Worm (Caenorhabditis elegans) whole organism, mixed stage, embryonic: Measurements from ENCODE around the gene cnc-2.

Experiments
- M03D4.4 ChIP-seq: sonication (generic microtip); optimal IDR thresholded peaks from 2 replicates; lab custom pipeline; 2017; ENCODE audit warnings: mild to moderate bottlenecking, missing genetic modification characterization, missing compliant biosample characterization
- bed-3 ChIP-seq: fragments of 200-800 bp; sonication (Bioruptor generic); optimal IDR thresholded peaks from 3 replicates; lab custom pipeline; 2018; ENCODE audit warnings: mild to moderate bottlenecking, missing genetic modification characterization, moderate library complexity, missing compliant biosample characterization
- blmp-1 ChIP-seq: fragments of 150-350 bp; optimal IDR thresholded peaks from 2 replicates; lab custom pipeline; 2014; ENCODE audit warnings: missing biosample characterization, missing genetic modification characterization
- ceh-39 ChIP-seq: fragments of 150-350 bp; optimal IDR thresholded peaks from 2 replicates; lab custom pipeline; 2014; ENCODE audit warnings: missing biosample characterization, missing genetic modification characterization
- ceh-43 ChIP-seq: fragments of 200-800 bp; sonication (Bioruptor generic); optimal IDR thresholded peaks from 2 replicates; lab custom pipeline; 2018; ENCODE audit warnings: mild to moderate bottlenecking, missing genetic modification characterization, moderate library complexity, missing compliant biosample characterization
- ceh-83 ChIP-seq: fragments of 200-800 bp; sonication (Bioruptor generic); optimal IDR thresholded peaks from 2 replicates; lab custom pipeline; 2018; ENCODE audit warnings: mild to moderate bottlenecking, missing genetic modification characterization, missing compliant biosample characterization
- ces-1 ChIP-seq: fragments of 150-350 bp; optimal IDR thresholded peaks from 2 replicates; lab custom pipeline; 2014; ENCODE audit warnings: missing biosample characterization, missing genetic modification reagents, missing genetic modification characterization
- cnd-1 ChIP-seq: fragments of 200-800 bp; sonication (Bioruptor generic); optimal IDR thresholded peaks from 2 replicates; lab custom pipeline; 2018; ENCODE audit warnings: mild to moderate bottlenecking, missing genetic modification characterization, missing compliant biosample characterization
- drap-1 ChIP-seq: fragments of 200-800 bp; sonication (Bioruptor generic); optimal IDR thresholded peaks from 3 replicates; lab custom pipeline; 2018; ENCODE audit warnings: mild to moderate bottlenecking, missing genetic modification characterization, missing compliant biosample characterization
- elt-3 ChIP-seq: fragments of 150-350 bp; optimal IDR thresholded peaks from 2 replicates; lab custom pipeline; 2014; ENCODE audit warnings: missing biosample characterization, missing genetic modification characterization
- flh-1 ChIP-seq: fragments of 200-800 bp; sonication (Bioruptor generic); optimal IDR thresholded peaks from 2 replicates; lab custom pipeline; 2018; ENCODE audit warnings: mild to moderate bottlenecking, missing genetic modification characterization, moderate library complexity, missing compliant biosample characterization
- ham-2 ChIP-seq: fragments of 200-800 bp; sonication (Bioruptor generic); optimal IDR thresholded peaks from 2 replicates; lab custom pipeline; 2018; ENCODE audit warnings: mild to moderate bottlenecking, missing genetic modification characterization, missing compliant biosample characterization
- hlh-1 ChIP-seq: fragments of 150-350 bp; optimal IDR thresholded peaks from 2 replicates; lab custom pipeline; 2014; ENCODE audit warnings: missing biosample characterization, missing genetic modification reagents, missing genetic modification characterization
- lin-13 ChIP-seq: fragments of 150-350 bp; optimal IDR thresholded peaks from 2 replicates; lab custom pipeline; 2014; ENCODE audit warnings: missing biosample characterization, missing genetic modification characterization
- lin-32 ChIP-seq: fragments of 200-800 bp; sonication (Bioruptor generic); optimal IDR thresholded peaks from 2 replicates; lab custom pipeline; 2018; ENCODE audit warnings: mild to moderate bottlenecking, missing genetic modification characterization, missing compliant biosample characterization
- lsy-2 ChIP-seq: fragments of 150-350 bp; optimal IDR thresholded peaks from 2 replicates; lab custom pipeline; 2014; ENCODE audit warnings: missing biosample characterization, missing genetic modification characterization
- mab-5 ChIP-seq: fragments of 150-350 bp; optimal IDR thresholded peaks from 2 replicates; lab custom pipeline; 2014; ENCODE audit warnings: missing biosample characterization, missing genetic modification characterization
- mls-2 ChIP-seq: sonication (generic microtip); optimal IDR thresholded peaks from 2 replicates; lab custom pipeline; 2016; ENCODE audit warnings: mild to moderate bottlenecking, missing genetic modification characterization, moderate library complexity, missing compliant biosample characterization
- nhr-12 ChIP-seq: fragments of 150-350 bp; optimal IDR thresholded peaks from 2 replicates; lab custom pipeline; 2014; ENCODE audit warnings: missing biosample characterization, missing genetic modification characterization
- nhr-2 ChIP-seq: fragments of 150-350 bp; optimal IDR thresholded peaks from 2 replicates; lab custom pipeline; 2014; ENCODE audit warnings: missing biosample characterization, missing genetic modification characterization
- nhr-28 ChIP-seq: fragments of 150-350 bp; optimal IDR thresholded peaks from 2 replicates; lab custom pipeline; 2014; ENCODE audit warnings: missing biosample characterization, missing genetic modification characterization
- pha-4 ChIP-seq: fragments of 150-350 bp; optimal IDR thresholded peaks from 2 replicates; lab custom pipeline; 2018; ENCODE audit warnings: missing biosample characterization, missing genetic modification reagents, missing genetic modification characterization
- sem-2 ChIP-seq: fragments of 200-800 bp; sonication (Bioruptor generic); optimal IDR thresholded peaks from 2 replicates; lab custom pipeline; 2018; ENCODE audit warnings: mild to moderate bottlenecking, missing genetic modification characterization, missing compliant biosample characterization
- snpc-4 ChIP-seq: fragments of 150-350 bp; optimal IDR thresholded peaks from 2 replicates; lab custom pipeline; 2014; ENCODE audit warnings: missing biosample characterization, missing genetic modification characterization
- sptf-1 ChIP-seq: sonication (generic microtip); optimal IDR thresholded peaks from 2 replicates; lab custom pipeline; 2017; ENCODE audit warnings: mild to moderate bottlenecking, missing genetic modification characterization, moderate library complexity, missing compliant biosample characterization
- tbx-8 ChIP-seq: fragments of 200-800 bp; sonication (Bioruptor generic); optimal IDR thresholded peaks from 2 replicates; lab custom pipeline; 2018; ENCODE audit warnings: mild to moderate bottlenecking, missing genetic modification characterization, moderate library complexity, missing compliant biosample characterization
- unc-120 ChIP-seq: sonication (generic microtip); optimal IDR thresholded peaks from 2 replicates; lab custom pipeline; 2017; ENCODE audit warnings: missing genetic modification characterization, missing compliant biosample characterization; ENCODE audit not compliant: poor library complexity, severe bottlenecking
- unc-39 ChIP-seq: fragments of 150-350 bp; optimal IDR thresholded peaks from 2 replicates; lab custom pipeline; 2014; ENCODE audit warnings: missing biosample characterization, missing genetic modification characterization
- unc-62 ChIP-seq: fragments of 150-350 bp; optimal IDR thresholded peaks from 2 replicates; lab custom pipeline; 2014; ENCODE audit warnings: missing biosample characterization, missing genetic modification reagents, missing genetic modification characterization
- zip-8 ChIP-seq: fragments of 150-350 bp; optimal IDR thresholded peaks from 2 replicates; lab custom pipeline; 2014; ENCODE audit warnings: missing biosample characterization, missing genetic modification characterization
- ztf-11 ChIP-seq: fragments of 150-350 bp; optimal IDR thresholded peaks from 2 replicates; lab custom pipeline; 2014; ENCODE audit warnings: missing biosample characterization, missing genetic modification characterization

cnc-2 gene

ce11 chrV:1423338-1423737, 26.6 kb downstream of the cnc-2 start:
- TF ChIP-seq sptf-1 (tag; lab: Kevin White, UChicago) (peak; percentile 44), mls-2 (no peak), ham-2 (GFP tag; lab: Kevin White, UChicago) (peak; percentile 9), ceh-39 (tag; lab: Kevin White, UChicago) (no peak), lin-13 (tag; lab: Kevin White, UChicago) (no peak), pha-4 (no peak)

- peak; percentile 55 for TF ChIP-seq ces-1 (GFP tag; lab: Kevin White, UChicago)
- TF ChIP-seq unc-39 (tag; lab: Kevin White, UChicago) = no peak
- no peak for TF ChIP-seq cnd-1 (tag; lab: Kevin White, UChicago)
Observed at ce11 chrV:1422269-1422668, 27.7 kb downstream of the cnc-2 start.

ce11 chrV:1416154-1416553, 33.8 kb downstream of the cnc-2 start:
- TF ChIP-seq tbx-8 (no peak), nhr-28 (tag; lab: Kevin White, UChicago) (no peak), ceh-83 (GFP tag; lab: Kevin White, UChicago) (no peak), sem-2 (GFP tag; lab: Kevin White, UChicago) (no peak), drap-1 (GFP tag; lab: Kevin White, UChicago) (no peak), bed-3 (GFP tag; lab: Kevin White, UChicago) (no peak), ztf-11 (tag; lab: Kevin White, UChicago) (no peak), unc-120 (no peak), ham-2 (GFP tag; lab: Kevin White, UChicago) (no peak), ceh-43 (GFP tag; lab: Kevin White, UChicago) (no peak), ces-1 (GFP tag; lab: Kevin White, UChicago) (no peak), nhr-2 (no peak), lin-13 (tag; lab: Kevin White, UChicago) (no peak), lin-32 (no peak), mls-2 (no peak), sptf-1 (tag; lab: Kevin White, UChicago) (no peak), M03D4.4 (tag; lab: Kevin White, UChicago) (no peak)

- TF ChIP-seq M03D4.4 (tag; lab: Kevin White, UChicago) (no peak), tbx-8 (no peak), pha-4 (no peak), cnd-1 (tag; lab: Kevin White, UChicago) (no peak), nhr-28 (tag; lab: Kevin White, UChicago) (no peak), ceh-43 (GFP tag; lab: Kevin White, UChicago) (no peak), lin-32 (no peak), hlh-1 (tag; lab: Kevin White, UChicago) (no peak), ceh-83 (GFP tag; lab: Kevin White, UChicago) (no peak), zip-8 (tag; lab: Kevin White, UChicago) (no peak), lsy-2 (no peak), lin-13 (tag; lab: Kevin White, UChicago) (no peak), nhr-12 (tag; lab: Kevin White, UChicago) (no peak), unc-62 (GFP tag; lab: Kevin White, UChicago) (no peak), sptf-1 (tag; lab: Kevin White, UChicago) (no peak), ceh-39 (tag; lab: Kevin White, UChicago) (no peak), bed-3 (GFP tag; lab: Kevin White, UChicago) (no peak), nhr-2 (no peak)
Observed at ce11 chrV:1414615-1415433, 35.2 kb downstream of the cnc-2 start.

ce11 chrV:1411459-1411858, 38.5 kb downstream of the cnc-2 start, which contains the start of gene snt-5:
TSS of gene snt-5 (minus strand) at chrV:1411559.
- TF ChIP-seq flh-1 (GFP tag; lab: Kevin White, UChicago) = no peak
- TF ChIP-seq blmp-1 (tag; lab: Kevin White, UChicago) = no peak
- no peak for TF ChIP-seq unc-62 (GFP tag; lab: Kevin White, UChicago)
- TF ChIP-seq drap-1 (GFP tag; lab: Kevin White, UChicago) = no peak
- TF ChIP-seq sptf-1 (tag; lab: Kevin White, UChicago) = no peak
- TF ChIP-seq zip-8 (tag; lab: Kevin White, UChicago) = no peak
- TF ChIP-seq elt-3 (tag; lab: Kevin White, UChicago) = no peak
- TF ChIP-seq mab-5 (tag; lab: Kevin White, UChicago) = no peak
- TF ChIP-seq unc-39 (tag; lab: Kevin White, UChicago) = no peak
- TF ChIP-seq bed-3 (GFP tag; lab: Kevin White, UChicago) = no peak
- no peak for TF ChIP-seq sem-2 (GFP tag; lab: Kevin White, UChicago)
- TF ChIP-seq snpc-4 = no peak
